Worm (Caenorhabditis elegans): ENCODE data around the gene rab-30.

DNA sequence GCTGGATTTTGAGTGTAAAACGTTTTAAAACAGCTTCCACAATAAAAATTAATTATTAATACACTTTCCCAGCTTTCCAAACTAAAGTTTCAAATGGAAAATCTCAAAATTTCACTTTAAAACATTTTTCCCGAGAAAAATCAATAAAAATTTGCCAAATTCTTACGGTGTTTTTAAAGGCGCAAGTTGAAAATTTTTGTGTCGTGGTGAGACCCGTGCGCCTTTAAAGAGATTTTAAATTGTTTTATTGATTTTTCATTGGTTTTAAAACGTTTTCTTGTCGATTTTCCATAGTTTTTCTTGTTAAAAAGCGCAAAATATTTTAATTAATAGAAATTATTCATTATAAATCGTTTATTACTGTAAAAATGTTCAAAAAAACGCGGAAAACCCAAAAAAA, 1.5 kb downstream of the rab-30 start, which contains the start of gene Y45F3A.1:
- TF ChIP-seq fkh-10 (GFP tag; optimal IDR thresholded peaks at IDR 0.05) (no peak), snpc-4 (tag; optimal IDR thresholded peaks at IDR 0.05) (no peak), unc-39 (tag; optimal IDR thresholded peaks at IDR 0.05) (no peak)
